Worm (Caenorhabditis elegans): Measurements from ENCODE around the gene ttr-31.

ce11 chrX:11014394-11015280, 5.8 kb upstream of the ttr-31 start:
- no peak for TF ChIP-seq W03F9.2 (tag; optimal IDR thresholded peaks at IDR 0.05)
- TF ChIP-seq dao-5 (tag; optimal IDR thresholded peaks at IDR 0.05) = no peak
- TF ChIP-seq him-1 (tag; optimal IDR thresholded peaks at IDR 0.05) = no peak

Data from whole organism, L4/young adult.